Worm (Caenorhabditis elegans): ENCODE data around the gene ifd-2.
A peak's percentile ranks its signal among the peaks of the same experiment; 100 is the strongest.

ce11 chrX:852739-853268, 37.1 kb upstream of the ifd-2 start:
- TF ChIP-seq sptf-1 (tag; optimal IDR thresholded peaks at IDR 0.05) = peak; percentile 86
- no peak for TF ChIP-seq snpc-4 (tag; optimal IDR thresholded peaks at IDR 0.05)
- TF ChIP-seq pha-4 (tag; optimal IDR thresholded peaks at IDR 0.05) = no peak
- TF ChIP-seq nhr-237 (tag; optimal IDR thresholded peaks at IDR 0.05) = no peak
- no peak for TF ChIP-seq nhr-2 (tag; optimal IDR thresholded peaks at IDR 0.05)
- TF ChIP-seq ceh-39 (tag; optimal IDR thresholded peaks at IDR 0.05) = no peak
- no peak for TF ChIP-seq elt-3 (tag; optimal IDR thresholded peaks at IDR 0.05)
- no peak for TF ChIP-seq nhr-76 (tag; optimal IDR thresholded peaks at IDR 0.05)
- no peak for TF ChIP-seq sem-2 (GFP tag; optimal IDR thresholded peaks at IDR 0.05)
- no peak for TF ChIP-seq bed-3 (GFP tag; optimal IDR thresholded peaks at IDR 0.05)
- TF ChIP-seq unc-62 (GFP tag; optimal IDR thresholded peaks at IDR 0.05) = no peak
- no peak for TF ChIP-seq blmp-1 (tag; optimal IDR thresholded peaks at IDR 0.05)
- TF ChIP-seq lin-13 (tag; optimal IDR thresholded peaks at IDR 0.05) = no peak
